Fruit fly (Drosophila melanogaster): ENCODE data around the gene CG14053.

The CG14053 gene

dm6 chrX:2166129-2166528, 27.6 kb downstream of the CG14053 start (continued):
- TF ChIP-seq tgo (GFP tag; IDR thresholded peaks at IDR 0.05) (0 out of 3 replicates have a peak, but pooled peaks have one; percentile 26), oc (tag; optimal IDR thresholded peaks at IDR 0.05) (peak; percentile 37), CG18764 (GFP tag; optimal IDR thresholded peaks at IDR 0.05) (no peak), Dbx (GFP tag; IDR thresholded peaks at IDR 0.05) (no peak), Pdp1 (GFP tag; optimal IDR thresholded peaks at IDR 0.05) (no peak), CG5180 (GFP tag; optimal IDR thresholded peaks at IDR 0.05) (no peak), CG31365 (tag; optimal IDR thresholded peaks at IDR 0.05) (no peak), danr (GFP tag; IDR thresholded peaks at IDR 0.05) (0 out of 2 replicates have a peak, but pooled peaks have one; percentile 10), Ptx1 (GFP tag; IDR thresholded peaks at IDR 0.05) (0 out of 2 replicates have a peak, but pooled peaks have one; percentile 14), pan (optimal IDR thresholded peaks at IDR 0.05) (no peak), pan (GFP tag; optimal IDR thresholded peaks at IDR 0.05 in 1 of 2, IDR thresholded peaks at IDR 0.05 in 1 of 2) (peak in 1 of 2 experiments; percentile 47), HHEX (GFP tag; optimal IDR thresholded peaks at IDR 0.05) (no peak), inv (GFP tag; IDR thresholded peaks at IDR 0.05; ENCODE audit: partially characterized antibody) (no peak), Bgb (GFP tag; IDR thresholded peaks at IDR 0.05; ENCODE audit: partially characterized antibody) (no peak), Doc3 (GFP tag; IDR thresholded peaks at IDR 0.05; ENCODE audit: partially characterized antibody) (no peak), Gsc (GFP tag; IDR thresholded peaks at IDR 0.05) (no peak), ab (GFP tag; optimal IDR thresholded peaks at IDR 0.05) (no peak), CG18599 (GFP tag; optimal IDR thresholded peaks at IDR 0.05) (no peak), Ssrp (tag; optimal IDR thresholded peaks at IDR 0.05) (peak; percentile 49), NfI (GFP tag; optimal IDR thresholded peaks at IDR 0.05) (peak; percentile 28), Dip3 (GFP tag; optimal IDR thresholded peaks at IDR 0.05) (no peak), klu (GFP tag; IDR thresholded peaks at IDR 0.05) (no peak), CG17385 (GFP tag; optimal IDR thresholded peaks at IDR 0.05) (peak; percentile 24), cwo (GFP tag; optimal IDR thresholded peaks at IDR 0.05) (no peak), dan (GFP tag; IDR thresholded peaks at IDR 0.05) (no peak), Sox102F (GFP tag; optimal IDR thresholded peaks at IDR 0.05) (peak; percentile 71), salm (tag; optimal IDR thresholded peaks at IDR 0.05) (no peak), ttk (GFP tag; IDR thresholded peaks at IDR 0.05) (peak; percentile 35; the same call in 1 of the 2 replicates), gro (GFP tag; optimal IDR thresholded peaks at IDR 0.05) (no peak), Mes4 (GFP tag; optimal IDR thresholded peaks at IDR 0.05) (peak; percentile 43), CG8290 (GFP tag; optimal IDR thresholded peaks at IDR 0.05) (no peak), CG8290 (tag; optimal IDR thresholded peaks at IDR 0.05) (peak in 1 of 2 experiments; percentile 46), CG8089 (GFP tag; optimal IDR thresholded peaks at IDR 0.05) (peak; percentile 38), CG12659 (GFP tag; optimal IDR thresholded peaks at IDR 0.05) (peak; percentile 14), CG17568 (GFP tag; optimal IDR thresholded peaks at IDR 0.05) (no peak), Sox100B (GFP tag; optimal IDR thresholded peaks at IDR 0.05) (no peak), CG3847 (GFP tag; IDR thresholded peaks at IDR 0.05) (no peak), gt (GFP tag; IDR thresholded peaks at IDR 0.05) (no peak), kah (GFP tag; optimal IDR thresholded peaks at IDR 0.05) (no peak), lbe (GFP tag; optimal IDR thresholded peaks at IDR 0.05) (no peak), CG17829 (tag; optimal IDR thresholded peaks at IDR 0.05) (no peak), az2 (GFP tag; optimal IDR thresholded peaks at IDR 0.05) (peak; percentile 49), CG16863 (GFP tag; optimal IDR thresholded peaks at IDR 0.05) (peak; percentile 34), dimm (GFP tag; IDR thresholded peaks at IDR 0.05) (peak; percentile 43; the same call in 1 of the 2 replicates), wor (GFP tag; IDR thresholded peaks at IDR 0.05) (peak; percentile 74), sens-2 (GFP tag; IDR thresholded peaks at IDR 0.05) (no peak), CG8388 (GFP tag; optimal IDR thresholded peaks at IDR 0.05) (peak; percentile 56), CG12769 (tag; optimal IDR thresholded peaks at IDR 0.05) (peak; percentile 55), Xbp1 (GFP tag; optimal IDR thresholded peaks at IDR 0.05) (peak; percentile 53), Fer3 (tag; optimal IDR thresholded peaks at IDR 0.05) (no peak), ken (GFP tag; IDR thresholded peaks at IDR 0.05) (peak; percentile 80)
